Worm (Caenorhabditis elegans) whole organism, L1 larva: ENCODE data around the gene pid-1.

Experiments used
- C04F5.9 ChIP-seq: sonication (generic microtip); optimal IDR thresholded peaks from 2 replicates; lab custom pipeline; 2016; ENCODE audit warnings: missing genetic modification characterization, missing compliant biosample characterization
- aha-1 ChIP-seq: fragments of 150-350 bp; optimal IDR thresholded peaks from 2 replicates; lab custom pipeline; 2014; ENCODE audit warnings: missing biosample characterization, missing genetic modification characterization
- blmp-1 ChIP-seq: fragments of 150-350 bp; optimal IDR thresholded peaks from 2 replicates; lab custom pipeline; 2014; ENCODE audit warnings: missing biosample characterization, missing genetic modification characterization
- ceh-8 ChIP-seq: fragments of 200-800 bp; sonication (Bioruptor generic); optimal IDR thresholded peaks from 2 replicates; lab custom pipeline; 2018; ENCODE audit warnings: mild to moderate bottlenecking, missing genetic modification characterization, moderate library complexity, missing compliant biosample characterization
- ceh-82 ChIP-seq, 3 experiments: fragments of 150-350 bp in 1 of 3; sonication (generic microtip) in 2 of 3; optimal IDR thresholded peaks; 2 replicates each; lab custom pipeline; 2014 to 2017; ENCODE audit warnings: missing biosample characterization in 3 of 3, missing genetic modification characterization in 3 of 3
- ceh-88 ChIP-seq: fragments of 200-800 bp; sonication (Bioruptor generic); IDR thresholded peaks from 2 replicates; pipeline ENCODE4 v1.3.6; 2022; ENCODE audit warnings: missing genetic modification characterization, missing compliant biosample characterization
- ceh-90 ChIP-seq: sonication (generic microtip); optimal IDR thresholded peaks from 2 replicates; lab custom pipeline; 2016; ENCODE audit warnings: missing genetic modification characterization, missing compliant biosample characterization
- ces-1 ChIP-seq: fragments of 150-350 bp; optimal IDR thresholded peaks from 2 replicates; lab custom pipeline; 2014; ENCODE audit warnings: missing biosample characterization, missing genetic modification reagents, missing genetic modification characterization
- dpl-1 ChIP-seq, 3 experiments: fragments of 150-350 bp in 2 of 3; sonication (generic microtip) in 1 of 3; optimal IDR thresholded peaks; 2 replicates each; lab custom pipeline; 2014 to 2017; ENCODE audit warnings: missing biosample characterization in 3 of 3, missing genetic modification characterization in 3 of 3, missing genetic modification reagents in 3 of 3
- efl-1 ChIP-seq, 4 experiments: fragments of 150-350 bp; optimal IDR thresholded peaks in 3 of 4; peaks in 1 of 4; 1 replicate in 1 of 4; 2 replicates in 3 of 4; lab custom pipeline; 2014; ENCODE audit warnings: missing biosample characterization in 2 of 4, missing genetic modification characterization in 2 of 4, missing genetic modification reagents in 2 of 4
- elt-3 ChIP-seq, 6 experiments: fragments of 150-350 bp in 1 of 6; sonication (generic microtip); optimal IDR thresholded peaks; 2 replicates each; lab custom pipeline; 2017 to 2018; ENCODE audit warnings: missing biosample characterization in 6 of 6, missing genetic modification characterization in 6 of 6, inconsistent platforms in 1 of 6
- fkh-4 ChIP-seq: sonication (generic microtip); optimal IDR thresholded peaks from 2 replicates; lab custom pipeline; 2016; ENCODE audit warnings: missing compliant biosample characterization, missing genetic modification characterization, borderline replicate concordance
- fkh-8 ChIP-seq: sonication (generic microtip); optimal IDR thresholded peaks from 2 replicates; lab custom pipeline; 2016; ENCODE audit warnings: mild to moderate bottlenecking, missing genetic modification characterization, missing compliant biosample characterization
- hpl-2 ChIP-seq: fragments of 150-350 bp; optimal IDR thresholded peaks from 2 replicates; lab custom pipeline; 2014; ENCODE audit warnings: missing biosample characterization, missing genetic modification reagents, missing genetic modification characterization
- irx-1 ChIP-seq: sonication (generic microtip); optimal IDR thresholded peaks from 2 replicates; lab custom pipeline; 2016; ENCODE audit warnings: missing genetic modification characterization, missing compliant biosample characterization
- lin-13 ChIP-seq: fragments of 150-350 bp; optimal IDR thresholded peaks from 2 replicates; lab custom pipeline; 2014; ENCODE audit warnings: missing biosample characterization, missing genetic modification reagents, missing genetic modification characterization
- lin-14 ChIP-seq: fragments of 200-800 bp; sonication (Bioruptor generic); optimal IDR thresholded peaks from 2 replicates; lab custom pipeline; 2018; ENCODE audit warnings: mild to moderate bottlenecking, missing genetic modification characterization, moderate library complexity, missing compliant biosample characterization
- lin-15B ChIP-seq: fragments of 150-350 bp; sonication (generic microtip); optimal IDR thresholded peaks from 3 replicates; lab custom pipeline; 2014; ENCODE audit warnings: missing biosample characterization, missing genetic modification characterization
- lin-35 ChIP-seq, 2 experiments: fragments of 150-350 bp; optimal IDR thresholded peaks; 2 replicates each; lab custom pipeline; 2014; ENCODE audit warnings: missing biosample characterization in 2 of 2, missing genetic modification characterization in 2 of 2, missing genetic modification reagents in 2 of 2
- lir-3 ChIP-seq: sonication (generic microtip); optimal IDR thresholded peaks from 2 replicates; lab custom pipeline; 2016; ENCODE audit warnings: mild to moderate bottlenecking, missing genetic modification characterization, moderate library complexity, missing compliant biosample characterization; ENCODE audit not compliant: poor library complexity
- mab-9 ChIP-seq: fragments of 200-800 bp; sonication (Bioruptor generic); IDR thresholded peaks from 2 replicates; pipeline ENCODE4 v1.3.6; 2022; ENCODE audit warnings: missing genetic modification reagents, missing genetic modification characterization, missing compliant biosample characterization
- mdl-1 ChIP-seq, 2 experiments: fragments of 150-350 bp; optimal IDR thresholded peaks; 2 replicates each; lab custom pipeline; 2014 to 2017; ENCODE audit warnings: missing biosample characterization in 2 of 2, missing genetic modification characterization in 2 of 2, inconsistent platforms in 1 of 2
- nhr-12 ChIP-seq: sonication (generic microtip); optimal IDR thresholded peaks from 2 replicates; lab custom pipeline; 2017; ENCODE audit warnings: missing biosample characterization, missing genetic modification characterization
- nhr-20 ChIP-seq: sonication (generic microtip); optimal IDR thresholded peaks from 2 replicates; lab custom pipeline; 2016; ENCODE audit warnings: mild to moderate bottlenecking, missing genetic modification characterization, missing compliant biosample characterization
- nhr-47 ChIP-seq: sonication (generic microtip); optimal IDR thresholded peaks from 2 replicates; lab custom pipeline; 2016; ENCODE audit warnings: mild to moderate bottlenecking, missing genetic modification characterization, moderate library complexity, missing compliant biosample characterization
- nhr-77 ChIP-seq: fragments of 150-350 bp; optimal IDR thresholded peaks from 2 replicates; lab custom pipeline; 2014; ENCODE audit warnings: missing biosample characterization, missing genetic modification characterization
- nhr-84 ChIP-seq: sonication (generic microtip); optimal IDR thresholded peaks from 2 replicates; lab custom pipeline; 2017; ENCODE audit warnings: missing biosample characterization, missing genetic modification characterization
- nhr-85 ChIP-seq: sonication (generic microtip); peaks from one replicate; lab custom pipeline; 2016; ENCODE audit warnings: missing genetic modification characterization, inconsistent platforms, missing compliant biosample characterization
- nhr-90 ChIP-seq: sonication (generic microtip); optimal IDR thresholded peaks from 2 replicates; lab custom pipeline; 2016; ENCODE audit warnings: mild to moderate bottlenecking, missing genetic modification characterization, missing compliant biosample characterization; ENCODE audit not compliant: poor library complexity
- pax-3 ChIP-seq: fragments of 200-800 bp; sonication (Bioruptor generic); optimal IDR thresholded peaks from 2 replicates; lab custom pipeline; 2018; ENCODE audit warnings: mild to moderate bottlenecking, missing genetic modification characterization, moderate library complexity, missing compliant biosample characterization
- rnt-1 ChIP-seq: sonication (generic microtip); optimal IDR thresholded peaks from 2 replicates; lab custom pipeline; 2016; ENCODE audit warnings: mild to moderate bottlenecking, missing genetic modification characterization, moderate library complexity, missing compliant biosample characterization
- skn-1 ChIP-seq: fragments of 150-350 bp; optimal IDR thresholded peaks from 2 replicates; lab custom pipeline; 2014; ENCODE audit warnings: missing biosample characterization, missing genetic modification characterization
- snu-23 ChIP-seq: sonication (generic microtip); optimal IDR thresholded peaks from 2 replicates; lab custom pipeline; 2016; ENCODE audit warnings: missing genetic modification characterization, missing compliant biosample characterization
- sox-4 ChIP-seq: sonication (generic microtip); optimal IDR thresholded peaks from 2 replicates; lab custom pipeline; 2016; ENCODE audit warnings: missing genetic modification characterization, missing compliant biosample characterization
- tbx-2 ChIP-seq: sonication (generic microtip); optimal IDR thresholded peaks from 2 replicates; lab custom pipeline; 2016; ENCODE audit warnings: missing genetic modification characterization, missing compliant biosample characterization
- xbp-1 ChIP-seq: sonication (generic microtip); optimal IDR thresholded peaks from 2 replicates; lab custom pipeline; 2016; ENCODE audit warnings: missing genetic modification characterization, missing compliant biosample characterization
- zag-1 ChIP-seq: fragments of 150-350 bp; optimal IDR thresholded peaks from 2 replicates; lab custom pipeline; 2014; ENCODE audit warnings: missing biosample characterization, missing genetic modification characterization
- ztf-4 ChIP-seq: fragments of 150-350 bp; optimal IDR thresholded peaks from 2 replicates; lab custom pipeline; 2014; ENCODE audit warnings: missing biosample characterization, missing genetic modification characterization

pid-1 gene

DNA sequence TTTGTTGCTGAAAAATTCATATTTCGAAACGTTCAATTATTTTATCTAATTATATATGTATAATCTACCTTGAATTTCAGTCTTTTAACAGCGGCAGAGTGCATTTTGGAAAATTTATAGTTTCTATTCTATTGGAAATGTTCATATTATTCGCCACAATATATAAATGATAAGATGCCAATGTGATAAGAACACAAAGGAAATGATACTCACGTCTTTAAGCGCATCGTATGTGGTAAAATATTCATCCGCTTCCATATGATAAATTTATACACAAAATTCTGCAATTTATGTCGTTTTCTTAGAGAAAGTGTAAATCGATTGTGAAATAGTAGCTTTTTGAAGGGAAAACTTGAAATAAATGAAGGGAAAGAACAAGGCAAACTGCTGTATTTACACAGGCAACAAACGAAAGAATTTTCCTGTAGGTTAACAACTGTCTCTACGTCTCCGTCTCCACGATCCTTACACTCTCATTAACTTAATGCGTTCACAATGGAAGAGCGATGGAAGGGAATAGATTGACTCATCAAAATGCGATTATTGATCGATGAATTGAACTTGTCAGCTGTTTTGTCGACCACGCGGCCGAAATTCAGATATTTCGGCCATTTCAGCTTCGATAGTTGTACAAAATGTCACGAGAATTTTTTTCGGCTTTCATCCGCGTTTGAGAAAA lies 28.2 kb downstream of the pid-1 start, which contains the start of gene alfa-1 (continued):
- TF ChIP-seq mdl-1 (tag; optimal IDR thresholded peaks at IDR 0.05; lab: Kevin White, UChicago) (peak in 1 of 2 experiments; percentile 16), mab-9 (no peak), hpl-2 (GFP tag; lab: Kevin White, UChicago) (no peak), ceh-82 (tag; optimal IDR thresholded peaks at IDR 0.05; lab: Kevin White, UChicago) (no peak), skn-1 (tag; lab: Kevin White, UChicago) (no peak), nhr-84 (tag; lab: Kevin White, UChicago) (no peak), lin-15B (tag; lab: Kevin White, UChicago) (no peak), blmp-1 (peak; percentile 55), pax-3 (tag; lab: Kevin White, UChicago) (no peak), zag-1 (tag; lab: Kevin White, UChicago) (no peak), sox-4 (tag; lab: Kevin White, UChicago) (no peak), tbx-2 (tag; lab: Kevin White, UChicago) (no peak), lin-13 (GFP tag; lab: Kevin White, UChicago) (no peak), fkh-8 (tag; lab: Kevin White, UChicago) (no peak), ztf-4 (tag; lab: Kevin White, UChicago) (no peak), rnt-1 (tag; lab: Kevin White, UChicago) (peak; percentile 46), nhr-90 (tag; lab: Kevin White, UChicago) (no peak), nhr-77 (tag; lab: Kevin White, UChicago) (no peak), aha-1 (tag; lab: Kevin White, UChicago) (no peak), xbp-1 (tag; lab: Kevin White, UChicago) (no peak), nhr-12 (tag; lab: Kevin White, UChicago) (no peak), nhr-47 (tag; lab: Kevin White, UChicago) (no peak), dpl-1 (GFP tag; optimal IDR thresholded peaks at IDR 0.05; lab: Kevin White, UChicago) (peak; percentile 8 to 31 (median 17)), nhr-85 (tag; lab: Kevin White, UChicago) (peak; percentile 53), C04F5.9 (tag; lab: Kevin White, UChicago) (no peak), irx-1 (tag; lab: Kevin White, UChicago) (no peak), nhr-20 (peak; percentile 6), efl-1 (optimal IDR thresholded peaks at IDR 0.05; lab: Kevin White, UChicago) (peak in 1 of 2 experiments; percentile 5), efl-1 (GFP tag; optimal IDR thresholded peaks at IDR 0.05 in 1 of 2; lab: Kevin White, UChicago) (peak in 1 of 2 experiments; percentile 30), lir-3 (tag; lab: Kevin White, UChicago) (peak; percentile 8), ceh-90 (tag; lab: Kevin White, UChicago) (no peak), lin-35 (GFP tag; optimal IDR thresholded peaks at IDR 0.05; lab: Kevin White, UChicago) (peak; percentile 27 to 39), snu-23 (GFP tag; lab: Kevin White, UChicago) (peak; percentile 41), fkh-4 (tag; lab: Kevin White, UChicago) (no peak), ceh-88 (no peak), ces-1 (no peak), lin-14 (GFP tag; lab: Kevin White, UChicago) (peak; percentile 74), ceh-8 (GFP tag; lab: Kevin White, UChicago) (no peak)

DNA sequence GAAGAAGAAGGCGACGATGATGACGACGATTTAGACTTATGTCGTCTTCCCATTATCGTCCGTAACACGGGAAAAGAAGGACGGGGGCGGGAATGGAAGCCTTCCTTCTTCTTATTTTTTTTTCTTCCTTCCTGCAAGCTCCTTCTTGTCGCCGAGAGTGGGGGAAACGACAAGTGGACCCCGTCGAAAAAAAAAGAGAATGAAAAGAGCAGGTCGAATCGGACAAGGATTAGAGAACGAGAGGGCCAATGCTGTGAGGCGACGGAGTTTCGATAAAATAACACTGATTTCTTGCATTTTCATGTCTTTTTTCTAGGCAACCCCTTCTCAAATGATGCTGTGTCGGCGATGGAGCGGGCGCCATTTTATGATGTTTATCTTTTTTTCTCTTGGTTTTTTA lies 39.2 kb downstream of the pid-1 start, which contains the start of gene pde-4:
Gene pde-4 (minus strand): TSS at position 76 of the 400 bp plus-strand sequence.
- no peak for TF ChIP-seq C04F5.9 (tag; lab: Kevin White, UChicago)
- peak; percentile 59 for TF ChIP-seq lin-14 (GFP tag; lab: Kevin White, UChicago)
- TF ChIP-seq, all 84 proteins: peak for 1

DNA sequence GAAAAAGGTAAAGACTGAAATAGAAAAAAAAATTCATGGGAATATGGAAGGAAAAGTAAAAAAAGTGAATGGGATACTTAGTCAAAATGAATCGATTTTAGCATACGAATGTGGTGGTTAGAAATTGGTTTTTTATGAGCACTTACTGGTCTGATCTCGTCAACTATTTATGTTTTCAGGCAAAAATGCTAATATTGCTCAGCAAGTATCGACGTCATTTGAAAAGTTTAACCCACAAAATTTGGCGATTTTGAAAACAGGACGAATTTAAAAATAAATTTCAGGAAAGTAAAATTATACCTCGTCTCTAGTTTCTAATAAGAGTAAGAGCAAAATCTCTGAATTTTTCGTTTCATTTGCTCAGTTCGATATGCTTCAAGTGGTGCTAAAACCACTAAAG lies 47.1 kb downstream of the pid-1 start:
- TF ChIP-seq nhr-20 (no peak), nhr-12 (tag; lab: Kevin White, UChicago) (no peak), elt-3 (tag; optimal IDR thresholded peaks at IDR 0.05; lab: Kevin White, UChicago) (no peak), efl-1 (optimal IDR thresholded peaks at IDR 0.05; lab: Kevin White, UChicago) (no peak), efl-1 (GFP tag; optimal IDR thresholded peaks at IDR 0.05 in 1 of 2; lab: Kevin White, UChicago) (peak in 1 of 2 experiments; percentile 64)
